Worm (Caenorhabditis elegans): ENCODE measurements around the gene W06A7.2.

ce11 chrV:14847291-14847915 is 25.8 kb downstream of the W06A7.2 start, which contains the start of gene ret-1:
- TF ChIP-seq ceh-16 (tag; optimal IDR thresholded peaks at IDR 0.05) (no peak), snpc-4 (tag; optimal IDR thresholded peaks at IDR 0.05) (no peak), R02D3.7 (tag; optimal IDR thresholded peaks at IDR 0.05) (no peak), unc-62 (GFP tag; optimal IDR thresholded peaks at IDR 0.05) (no peak), ama-1 (optimal IDR thresholded peaks at IDR 0.05) (peak; percentile 66), unc-39 (tag; optimal IDR thresholded peaks at IDR 0.05) (no peak), mdl-1 (tag; optimal IDR thresholded peaks at IDR 0.05) (no peak), lin-39 (tag; optimal IDR thresholded peaks at IDR 0.05) (peak; percentile 43), egl-27 (tag; optimal IDR thresholded peaks at IDR 0.05) (no peak), tbx-2 (tag; optimal IDR thresholded peaks at IDR 0.05) (no peak), ceh-28 (tag; optimal IDR thresholded peaks at IDR 0.05) (no peak), aly-2 (tag; optimal IDR thresholded peaks at IDR 0.05) (no peak), lin-15B (tag; optimal IDR thresholded peaks at IDR 0.05) (no peak), skn-1 (tag; optimal IDR thresholded peaks at IDR 0.05) (no peak)

Measured in whole organism, L3 larva.